Worm (Caenorhabditis elegans): ENCODE measurements around the gene F14F7.7.
A peak's percentile ranks its signal among the peaks of the same experiment; 100 is the strongest.

F14F7.7 gene

ce11 chrIII:13030551-13030950 is at the start of gene F14F7.7:
Gene F14F7.7, plus strand, starts transcription at chrIII:13030904.
- TF ChIP-seq mxl-2 (GFP tag; conservative IDR thresholded peaks at IDR 0.05), result no peak
- TF ChIP-seq nhr-42 (GFP tag; IDR thresholded peaks at IDR 0.05), result no peak
- TF ChIP-seq lim-7 (GFP tag; IDR thresholded peaks at IDR 0.05), result no peak
- TF ChIP-seq unc-39 (tag; optimal IDR thresholded peaks at IDR 0.05), result no peak
- no peak for TF ChIP-seq ceh-82 (tag; optimal IDR thresholded peaks at IDR 0.05)
- TF ChIP-seq aha-1 (tag), result peak; percentile 91

ce11 chrIII:12987418-12987817 is 43.3 kb upstream of the F14F7.7 start, which contains the start of gene ZK1010.5:
Gene ZK1010.5, minus strand, starts transcription at chrIII:12987518.
- TF ChIP-seq nhr-10 (tag; optimal IDR thresholded peaks at IDR 0.05), result no peak
- no peak for TF ChIP-seq nhr-11 (tag; optimal IDR thresholded peaks at IDR 0.05)
- TF ChIP-seq pha-4 (GFP tag; IDR thresholded peaks at IDR 0.05), result no peak
- TF ChIP-seq pha-4 (tag; optimal IDR thresholded peaks at IDR 0.05), result no peak
- TF ChIP-seq ZK337.2 (GFP tag; IDR thresholded peaks at IDR 0.05), result no peak
- TF ChIP-seq mdt-29 (GFP tag; IDR thresholded peaks at IDR 0.05), result no peak
- no peak for TF ChIP-seq unc-62 (GFP tag; optimal IDR thresholded peaks at IDR 0.05 in 1 of 2)
- TF ChIP-seq unc-62 (tag; optimal IDR thresholded peaks at IDR 0.05), result no peak
- no peak for TF ChIP-seq D1046.2 (GFP tag; IDR thresholded peaks at IDR 0.05)
- no peak for TF ChIP-seq lin-15B (tag; optimal IDR thresholded peaks at IDR 0.05)
- TF ChIP-seq dve-1 (tag; optimal IDR thresholded peaks at IDR 0.05; ENCODE audit: insufficient read depth), result no peak
- TF ChIP-seq T26A8.4 (GFP tag; IDR thresholded peaks at IDR 0.05), result no peak
- TF ChIP-seq dmd-6 (GFP tag; IDR thresholded peaks at IDR 0.05), result no peak
- no peak for TF ChIP-seq ceh-82 (tag; optimal IDR thresholded peaks at IDR 0.05)
- TF ChIP-seq ces-1 (GFP tag; optimal IDR thresholded peaks at IDR 0.05), result no peak
- TF ChIP-seq mxl-2 (GFP tag; conservative IDR thresholded peaks at IDR 0.05), result no peak
- TF ChIP-seq rbr-2 (tag; optimal IDR thresholded peaks at IDR 0.05), result no peak

- TF ChIP-seq nhr-11 (tag; optimal IDR thresholded peaks at IDR 0.05) (no peak), unc-62 (GFP tag; optimal IDR thresholded peaks at IDR 0.05 in 1 of 2) (peak in 1 of 2 experiments; percentile 60), unc-62 (tag; optimal IDR thresholded peaks at IDR 0.05) (no peak)
Observed at ce11 chrIII:12990997-12991396, 39.7 kb upstream of the F14F7.7 start, which contains the start of gene ZK1010.12. Gene ZK1010.12, plus strand, starts transcription at chrIII:12991297.

ce11 chrIII:12993055-12993454 is 37.6 kb upstream of the F14F7.7 start:
- no peak for TF ChIP-seq unc-62 (GFP tag; optimal IDR thresholded peaks at IDR 0.05 in 1 of 2)
- no peak for TF ChIP-seq unc-62 (tag; optimal IDR thresholded peaks at IDR 0.05)
- TF ChIP-seq set-16 (GFP tag; IDR thresholded peaks at IDR 0.05), result peak; percentile 97
- no peak for TF ChIP-seq R02D3.7 (tag; optimal IDR thresholded peaks at IDR 0.05)
- TF ChIP-seq dmd-8 (GFP tag; IDR thresholded peaks at IDR 0.05), result no peak
- TF ChIP-seq ceh-28 (tag; optimal IDR thresholded peaks at IDR 0.05), result no peak
- TF ChIP-seq hlh-11 (tag; optimal IDR thresholded peaks at IDR 0.05), result no peak
- TF ChIP-seq nhr-237 (tag; optimal IDR thresholded peaks at IDR 0.05), result no peak
- TF ChIP-seq ctbp-1 (GFP tag; IDR thresholded peaks at IDR 0.05), result no peak

ce11 chrIII:12993607-12994006 is 37.1 kb upstream of the F14F7.7 start, which contains the start of gene col-97:
Gene col-97, minus strand, starts transcription at chrIII:12993707.
- no peak for TF ChIP-seq nhr-6 (tag; optimal IDR thresholded peaks at IDR 0.05)
- TF ChIP-seq ceh-28 (tag; optimal IDR thresholded peaks at IDR 0.05), result no peak
- TF ChIP-seq snpc-4 (tag; optimal IDR thresholded peaks at IDR 0.05), result no peak
- TF ChIP-seq unc-62 (GFP tag; optimal IDR thresholded peaks at IDR 0.05 in 1 of 2), result peak in 1 of 2 experiments; percentile 40
- TF ChIP-seq unc-62 (tag; optimal IDR thresholded peaks at IDR 0.05), result no peak
- no peak for TF ChIP-seq gei-8 (GFP tag; optimal IDR thresholded peaks at IDR 0.05)
- TF ChIP-seq ceh-44 (GFP tag; IDR thresholded peaks at IDR 0.05), result no peak
- no peak for TF ChIP-seq nhr-237 (tag; optimal IDR thresholded peaks at IDR 0.05)

ce11 chrIII:12998252-12998651 is 32.5 kb upstream of the F14F7.7 start:
- TF ChIP-seq nhr-42 (GFP tag; IDR thresholded peaks at IDR 0.05) (no peak), mdt-29 (GFP tag; IDR thresholded peaks at IDR 0.05) (0 out of 2 replicates have a peak, but pooled peaks have one; percentile 23), unc-62 (GFP tag; optimal IDR thresholded peaks at IDR 0.05 in 1 of 2) (peak in 1 of 2 experiments; percentile 70), unc-62 (tag; optimal IDR thresholded peaks at IDR 0.05) (no peak), ces-1 (GFP tag; optimal IDR thresholded peaks at IDR 0.05) (no peak), F44E2.7 (GFP tag; IDR thresholded peaks at IDR 0.05) (no peak), aha-1 (tag) (peak; percentile 20), set-16 (GFP tag; IDR thresholded peaks at IDR 0.05) (peak; percentile 67)

Measured in whole organism, L4 larva.